Fruit fly (Drosophila melanogaster): Measurements from ENCODE around the gene baz.
A peak's percentile ranks its signal among the peaks of the same experiment; 100 is the strongest.

Gene baz

dm6 chrX:17176542-17176941 is 16.7 kb downstream of the baz start (continued):
- TF ChIP-seq salr (GFP tag; optimal IDR thresholded peaks at IDR 0.05): peak in 1 of 2 experiments; percentile 24
- no peak for TF ChIP-seq CG6808 (GFP tag; optimal IDR thresholded peaks at IDR 0.05)
- peak; percentile 32 for TF ChIP-seq Met (GFP tag; optimal IDR thresholded peaks at IDR 0.05)
- TF ChIP-seq topi (GFP tag; optimal IDR thresholded peaks at IDR 0.05): peak; percentile 69
- TF ChIP-seq CG15336 (GFP tag; IDR thresholded peaks at IDR 0.05): peak; percentile 79
- peak; percentile 31 for TF ChIP-seq lz (GFP tag; optimal IDR thresholded peaks at IDR 0.05)
- no peak for TF ChIP-seq Blimp-1 (GFP tag; optimal IDR thresholded peaks at IDR 0.05)
- TF ChIP-seq fkh (GFP tag; optimal IDR thresholded peaks at IDR 0.05): no peak
- TF ChIP-seq Gug (GFP tag; IDR thresholded peaks at IDR 0.05): 0 out of 2 replicates have a peak, but pooled peaks have one; percentile 32
- TF ChIP-seq CG34406 (GFP tag; optimal IDR thresholded peaks at IDR 0.05): peak; percentile 1
- no peak for TF ChIP-seq CG16779 (tag; optimal IDR thresholded peaks at IDR 0.05)
- peak; percentile 48 for TF ChIP-seq cyc (GFP tag; optimal IDR thresholded peaks at IDR 0.05)
- TF ChIP-seq Eip78C (GFP tag): peak; percentile 50
- TF ChIP-seq CG6276 (GFP tag; optimal IDR thresholded peaks at IDR 0.05): peak; percentile 22
- TF ChIP-seq fd85E (GFP tag; optimal IDR thresholded peaks at IDR 0.05): no peak
- TF ChIP-seq CG6163 (GFP tag; IDR thresholded peaks at IDR 0.05): peak; percentile 74
- TF ChIP-seq CG3919 (GFP tag; optimal IDR thresholded peaks at IDR 0.05): peak; percentile 22
- TF ChIP-seq CG10631 (GFP tag; optimal IDR thresholded peaks at IDR 0.05): peak; percentile 31
- TF ChIP-seq eg (GFP tag; IDR thresholded peaks at IDR 0.05): peak; percentile 70
- TF ChIP-seq svp (GFP tag): peak; percentile 46

dm6 chrX:17177606-17178005 is 17.8 kb downstream of the baz start:
- TF ChIP-seq CG6276 (GFP tag; optimal IDR thresholded peaks at IDR 0.05) (no peak), CG6163 (GFP tag; IDR thresholded peaks at IDR 0.05) (peak; percentile 38; the same call in 2 of the 3 replicates)

dm6 chrX:17178484-17178921 is 18.7 kb downstream of the baz start:
- peak; percentile 100 for TF ChIP-seq CG15336 (GFP tag; IDR thresholded peaks at IDR 0.05)
- TF ChIP-seq CG11294 (GFP tag; IDR thresholded peaks at IDR 0.05): peak; percentile 98
- TF ChIP-seq CG32006 (GFP tag; optimal IDR thresholded peaks at IDR 0.05): no peak
- peak; percentile 42 for TF ChIP-seq Met (GFP tag; optimal IDR thresholded peaks at IDR 0.05)
- peak; percentile 96 for TF ChIP-seq Eip93F (GFP tag; optimal IDR thresholded peaks at IDR 0.05)
- peak; percentile 95 for TF ChIP-seq CG9139 (GFP tag; optimal IDR thresholded peaks at IDR 0.05)
- TF ChIP-seq net (GFP tag; optimal IDR thresholded peaks at IDR 0.05): peak; percentile 87
- TF ChIP-seq Smox (GFP tag; optimal IDR thresholded peaks at IDR 0.05): no peak
- TF ChIP-seq svp (GFP tag): peak; percentile 100
- peak; percentile 98 for TF ChIP-seq ss (GFP tag; optimal IDR thresholded peaks at IDR 0.05)
- peak; percentile 100 for TF ChIP-seq Eip78C (GFP tag)
- peak; percentile 98 for TF ChIP-seq CG11762 (GFP tag; optimal IDR thresholded peaks at IDR 0.05; ENCODE audit: insufficient read depth)
- no peak for TF ChIP-seq dac (GFP tag; optimal IDR thresholded peaks at IDR 0.05)
- peak; percentile 88 for TF ChIP-seq CG10631 (GFP tag; optimal IDR thresholded peaks at IDR 0.05)
- no peak for TF ChIP-seq CG6792 (GFP tag; optimal IDR thresholded peaks at IDR 0.05)
- no peak for TF ChIP-seq Hr39 (GFP tag; optimal IDR thresholded peaks at IDR 0.05)
- no peak for TF ChIP-seq Lpt (GFP tag; optimal IDR thresholded peaks at IDR 0.05)
- TF ChIP-seq Eip75B (GFP tag; optimal IDR thresholded peaks at IDR 0.05): peak; percentile 98
- peak; percentile 95 for TF ChIP-seq spab (GFP tag; optimal IDR thresholded peaks at IDR 0.05)
- peak; percentile 97 for TF ChIP-seq Ets96B (tag; optimal IDR thresholded peaks at IDR 0.05)
- TF ChIP-seq Blimp-1 (GFP tag; optimal IDR thresholded peaks at IDR 0.05): peak; percentile 92
- TF ChIP-seq Sox14 (GFP tag; optimal IDR thresholded peaks at IDR 0.05): peak; percentile 37
- peak; percentile 89 to 93 for TF ChIP-seq salr (GFP tag; optimal IDR thresholded peaks at IDR 0.05)
- TF ChIP-seq CG3919 (GFP tag; optimal IDR thresholded peaks at IDR 0.05): peak; percentile 98
- TF ChIP-seq fd59A (GFP tag; optimal IDR thresholded peaks at IDR 0.05): no peak
- peak; percentile 38 for TF ChIP-seq CG4318 (GFP tag; optimal IDR thresholded peaks at IDR 0.05)
- TF ChIP-seq Hr4 (GFP tag; optimal IDR thresholded peaks at IDR 0.05): peak; percentile 97
- peak; percentile 99 for TF ChIP-seq CG6163 (GFP tag; IDR thresholded peaks at IDR 0.05)
- TF ChIP-seq CG8119 (GFP tag; IDR thresholded peaks at IDR 0.05): 0 out of 3 replicates have a peak, but pooled peaks have one; percentile 15
- peak; percentile 97 for TF ChIP-seq CG6276 (GFP tag; optimal IDR thresholded peaks at IDR 0.05)
- peak; percentile 95 for TF ChIP-seq CG11902 (GFP tag; optimal IDR thresholded peaks at IDR 0.05)
- no peak for TF ChIP-seq Hr38 (GFP tag; optimal IDR thresholded peaks at IDR 0.05)
- peak; percentile 98 for TF ChIP-seq cyc (GFP tag; optimal IDR thresholded peaks at IDR 0.05)
- TF ChIP-seq CG31627 (GFP tag; optimal IDR thresholded peaks at IDR 0.05): no peak
- TF ChIP-seq topi (GFP tag; optimal IDR thresholded peaks at IDR 0.05): peak; percentile 99
- peak; percentile 97 for TF ChIP-seq CG8319 (GFP tag; optimal IDR thresholded peaks at IDR 0.05)
- TF ChIP-seq eg (GFP tag; IDR thresholded peaks at IDR 0.05): peak; percentile 99
- TF ChIP-seq Ets21C (GFP tag; optimal IDR thresholded peaks at IDR 0.05): no peak
- TF ChIP-seq CG8632 (GFP tag; optimal IDR thresholded peaks at IDR 0.05): peak; percentile 6
- TF ChIP-seq lz (GFP tag; optimal IDR thresholded peaks at IDR 0.05): peak; percentile 90

Measured in whole organism, prepupa.